Fruit fly (Drosophila melanogaster) Kc167 (cell line): Measurements from ENCODE around the gene fz2.

Experiments used
- Myc ChIP-seq: fragments of >200 bp; optimal IDR thresholded peaks from 2 replicates; lab custom pipeline; 2017; ENCODE audit warnings: missing external identifiers
- Sin3A ChIP-seq: fragments of >200 bp; optimal IDR thresholded peaks from 2 replicates; lab custom pipeline; 2018; ENCODE audit warnings: missing external identifiers
- psq ChIP-seq: fragments of >200 bp; optimal IDR thresholded peaks from 2 replicates; lab custom pipeline; 2017; ENCODE audit warnings: missing external identifiers

DNA sequence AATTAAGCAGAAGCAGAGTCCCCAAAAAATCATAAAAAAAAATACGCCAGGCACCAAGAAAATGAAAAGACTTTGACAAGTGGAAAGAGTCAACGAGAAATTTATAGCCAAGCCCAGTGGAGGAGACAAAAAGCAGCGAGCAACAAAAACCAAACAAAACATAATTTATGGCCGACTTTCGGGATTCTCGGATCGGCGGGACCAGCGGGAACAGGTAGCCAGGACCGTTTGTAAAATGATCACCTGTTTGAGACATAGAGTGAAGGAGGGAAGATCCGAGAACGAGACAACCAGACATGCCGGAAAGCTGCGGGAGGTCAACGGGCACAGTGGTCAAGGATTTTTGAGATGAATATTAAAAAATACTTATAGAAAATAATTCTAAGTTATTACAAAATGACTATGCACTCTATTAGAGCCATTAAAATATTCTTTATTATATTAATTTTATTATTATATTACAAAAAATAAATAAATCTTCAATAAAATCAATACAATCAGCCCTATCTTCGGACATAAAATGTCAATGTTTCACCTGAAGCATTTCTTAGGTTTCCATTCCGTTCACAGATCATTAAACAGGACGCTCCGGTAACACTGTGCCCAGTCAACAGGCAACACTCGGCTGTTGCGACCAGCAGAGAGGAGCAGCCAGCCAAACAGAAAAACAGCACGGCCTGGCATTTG lies 67.4 kb downstream of the fz2 start:
- no peak for TF ChIP-seq psq
- no peak for TF ChIP-seq Myc (lab: Kevin White, UChicago)
- TF ChIP-seq Sin3A, result no peak
